Fruit fly (Drosophila melanogaster) whole organism, embryonic: ENCODE measurements around the gene Rh4.

Source experiments
- Atf-2 ChIP-seq: fragments of 200-800 bp; sonication (Bioruptor generic); optimal IDR thresholded peaks from 2 replicates; lab custom pipeline; 2016; ENCODE audit warnings: missing biosample characterization, missing genetic modification characterization
- Awh ChIP-seq: fragments of 200-800 bp; sonication (Bioruptor generic); IDR thresholded peaks from 2 replicates; pipeline ENCODE4, ENCODE4 v1.3.6; 2022; ENCODE audit warnings: missing biosample characterization, missing genetic modification characterization
- Bdp1 ChIP-seq: fragments of 200-800 bp; sonication (Bioruptor generic); optimal IDR thresholded peaks from 3 replicates; lab custom pipeline; 2016; ENCODE audit warnings: missing biosample characterization, missing genetic modification characterization
- CG10209 ChIP-seq: fragments of 200-800 bp; sonication (Bioruptor generic); optimal IDR thresholded peaks from 3 replicates; lab custom pipeline; 2017; ENCODE audit warnings: missing biosample characterization, mild to moderate bottlenecking, missing genetic modification characterization, missing genetic modification reagents
- CG10321 ChIP-seq: fragments of 200-800 bp; sonication (Bioruptor generic); IDR thresholded peaks from 2 replicates; pipeline ENCODE4 v1.3.6; 2022; ENCODE audit warnings: missing biosample characterization, missing genetic modification characterization
- CG10565 ChIP-seq: fragments of 200-800 bp; sonication (Bioruptor generic); optimal IDR thresholded peaks from 3 replicates; lab custom pipeline; 2016; ENCODE audit warnings: missing biosample characterization, mild to moderate bottlenecking, missing genetic modification characterization
- CG11560 ChIP-seq: fragments of 200-800 bp; sonication (Bioruptor generic); IDR thresholded peaks from 3 replicates; pipeline ENCODE4 v1.3.6; 2022; ENCODE audit warnings: missing biosample characterization, missing genetic modification characterization
- CG12071 ChIP-seq: fragments of 200-800 bp; sonication (Bioruptor generic); optimal IDR thresholded peaks from 3 replicates; lab custom pipeline; 2018; ENCODE audit warnings: missing biosample characterization, mild to moderate bottlenecking, missing genetic modification characterization
- CG12942 ChIP-seq: fragments of 200-800 bp; sonication (Bioruptor generic); optimal IDR thresholded peaks from 3 replicates; lab custom pipeline; 2016; ENCODE audit warnings: missing biosample characterization, missing genetic modification characterization
- CG14710 ChIP-seq: fragments of 200-800 bp; sonication (Bioruptor generic); optimal IDR thresholded peaks from 3 replicates; lab custom pipeline; 2019; ENCODE audit warnings: missing biosample characterization, mild to moderate bottlenecking, missing genetic modification characterization, moderate library complexity
- CG15011 ChIP-seq: fragments of 200-800 bp; sonication (Bioruptor generic); optimal IDR thresholded peaks from 3 replicates; lab custom pipeline; 2018; ENCODE audit warnings: missing biosample characterization, mild to moderate bottlenecking, missing genetic modification characterization
- CG15601 ChIP-seq: fragments of 200-800 bp; sonication (Bioruptor generic); optimal IDR thresholded peaks from 3 replicates; lab custom pipeline; 2019; ENCODE audit warnings: missing biosample characterization, mild to moderate bottlenecking, missing genetic modification characterization, moderate library complexity
- CG17186 ChIP-seq: fragments of 200-800 bp; sonication (Bioruptor generic); optimal IDR thresholded peaks from 3 replicates; lab custom pipeline; 2017; ENCODE audit warnings: missing biosample characterization, missing genetic modification reagents, missing genetic modification characterization
- CG17359 ChIP-seq: fragments of 200-800 bp; sonication (Bioruptor generic); optimal IDR thresholded peaks from 3 replicates; lab custom pipeline; 2018; ENCODE audit warnings: missing biosample characterization, mild to moderate bottlenecking, missing genetic modification characterization, moderate library complexity
- CG17361 ChIP-seq: fragments of 200-800 bp; sonication (Bioruptor generic); IDR thresholded peaks from 3 replicates; pipeline ENCODE4 v1.3.6; 2022; ENCODE audit warnings: missing biosample characterization, missing genetic modification characterization
- CG2129 ChIP-seq: fragments of 200-800 bp; sonication (Bioruptor generic); IDR thresholded peaks from 2 replicates; pipeline ENCODE4 v1.3.6; 2022; ENCODE audit warnings: missing biosample characterization, missing genetic modification characterization; ENCODE audit not compliant: partially characterized antibody
- CG2712 ChIP-seq: fragments of 200-800 bp; optimal IDR thresholded peaks from 3 replicates; lab custom pipeline; 2019; ENCODE audit warnings: missing biosample characterization, mild to moderate bottlenecking, missing genetic modification characterization, moderate library complexity
- CG3065 ChIP-seq: fragments of 200-800 bp; sonication (Bioruptor generic); optimal IDR thresholded peaks from 2 replicates; lab custom pipeline; 2016; ENCODE audit warnings: missing biosample characterization, missing genetic modification characterization
- CG31388 ChIP-seq: fragments of 200-800 bp; sonication (Bioruptor generic); optimal IDR thresholded peaks from 2 replicates; lab custom pipeline; 2016; ENCODE audit warnings: missing biosample characterization, missing genetic modification characterization
- CG3407 ChIP-seq: fragments of 200-800 bp; sonication (Bioruptor generic); optimal IDR thresholded peaks from 2 replicates; lab custom pipeline; 2018; ENCODE audit warnings: missing biosample characterization, mild to moderate bottlenecking, missing genetic modification characterization
- CG42726 ChIP-seq: fragments of 200-800 bp; sonication (Bioruptor generic); IDR thresholded peaks from 2 replicates; pipeline ENCODE4 v1.3.6; 2022; ENCODE audit warnings: missing biosample characterization, missing genetic modification characterization; ENCODE audit not compliant: partially characterized antibody
- CG6689 ChIP-seq: fragments of 200-800 bp; sonication (Bioruptor generic); IDR thresholded peaks from 2 replicates; pipeline ENCODE4 v1.3.6; 2022; ENCODE audit warnings: missing biosample characterization, missing genetic modification characterization
- CG7928 ChIP-seq: fragments of 200-800 bp; sonication (Bioruptor generic); optimal IDR thresholded peaks from 2 replicates; lab custom pipeline; 2017; ENCODE audit warnings: missing biosample characterization, mild to moderate bottlenecking, missing genetic modification characterization
- CG8478 ChIP-seq: fragments of >200 bp; optimal IDR thresholded peaks from 2 replicates; lab custom pipeline; 2018
- CG8924 ChIP-seq: fragments of 200-800 bp; optimal IDR thresholded peaks from 3 replicates; lab custom pipeline; 2019; ENCODE audit warnings: missing biosample characterization, mild to moderate bottlenecking, missing genetic modification characterization, moderate library complexity
- CkIIα-i1 ChIP-seq: fragments of 200-800 bp; sonication (Bioruptor generic); IDR thresholded peaks from 2 replicates; pipeline ENCODE4 v1.3.6; 2022; ENCODE audit warnings: missing biosample characterization, missing genetic modification characterization
- Dfd ChIP-seq, 2 experiments: fragments of >200 bp; optimal IDR thresholded peaks; 2 replicates each; lab custom pipeline; 2017; ENCODE audit warnings: missing biosample characterization in 2 of 2, missing genetic modification characterization in 2 of 2
- HHEX ChIP-seq: fragments of 200-800 bp; sonication (Bioruptor generic); optimal IDR thresholded peaks from 3 replicates; lab custom pipeline; 2017; ENCODE audit warnings: missing biosample characterization, mild to moderate bottlenecking, missing genetic modification characterization, missing genetic modification reagents
- Jarid2 ChIP-seq: fragments of 200-800 bp; sonication (Bioruptor generic); optimal IDR thresholded peaks from 3 replicates; lab custom pipeline; 2017; ENCODE audit warnings: mild to moderate bottlenecking, missing biosample characterization, missing genetic modification reagents, missing genetic modification characterization
- MBD-R2 ChIP-seq: fragments of 200-800 bp; sonication (Bioruptor generic); IDR thresholded peaks from 2 replicates; pipeline ENCODE4 v1.3.6; 2022; ENCODE audit warnings: missing biosample characterization, missing genetic modification characterization
- Nf-YA ChIP-seq: fragments of 200-800 bp; sonication (Bioruptor generic); IDR thresholded peaks from 2 replicates; pipeline ENCODE4 v1.3.6; 2022; ENCODE audit warnings: missing biosample characterization, missing genetic modification characterization
- Usf ChIP-seq: fragments of 200-800 bp; sonication (Bioruptor generic); optimal IDR thresholded peaks from 2 replicates; lab custom pipeline; 2017; ENCODE audit warnings: missing genotype, missing biosample characterization, missing genetic modification characterization
- bsh ChIP-seq, 2 experiments: fragments of 200-800 bp; sonication (Bioruptor generic); optimal IDR thresholded peaks; 2 replicates each; lab custom pipeline; 2017 to 2018; ENCODE audit warnings: mild to moderate bottlenecking in 2 of 2, missing biosample characterization in 2 of 2, missing genetic modification characterization in 2 of 2, moderate library complexity in 1 of 2
- cad ChIP-seq: fragments of >200 bp; optimal IDR thresholded peaks from 2 replicates; lab custom pipeline; 2017; ENCODE audit warnings: missing biosample characterization, missing genetic modification characterization
- crp ChIP-seq, 2 experiments: fragments of 200-800 bp; sonication (Bioruptor generic); optimal IDR thresholded peaks; 2 replicates in 1 of 2; 3 replicates in 1 of 2; lab custom pipeline; 2017; ENCODE audit warnings: missing biosample characterization in 2 of 2, missing genetic modification characterization in 2 of 2, mild to moderate bottlenecking in 1 of 2, moderate library complexity in 1 of 2
- dimm ChIP-seq: fragments of 200-800 bp; sonication (Bioruptor generic); IDR thresholded peaks from 2 replicates; pipeline ENCODE4 v1.3.6; 2022; ENCODE audit warnings: missing biosample characterization, missing genetic modification characterization
- dmrt99B ChIP-seq: fragments of 200-800 bp; sonication (Bioruptor generic); optimal IDR thresholded peaks from 2 replicates; lab custom pipeline; 2018; ENCODE audit warnings: missing biosample characterization, mild to moderate bottlenecking, missing genetic modification characterization, moderate library complexity
- gfzf ChIP-seq: fragments of 200-800 bp; sonication (Bioruptor generic); optimal IDR thresholded peaks from 2 replicates; lab custom pipeline; 2016; ENCODE audit warnings: missing biosample characterization, mild to moderate bottlenecking, missing genetic modification characterization, moderate library complexity
- gsb-n ChIP-seq: fragments of 200-800 bp; sonication (Bioruptor generic); optimal IDR thresholded peaks from 3 replicates; lab custom pipeline; 2018; ENCODE audit warnings: missing biosample characterization, mild to moderate bottlenecking, missing genetic modification characterization
- inv ChIP-seq: fragments of 200-800 bp; sonication (Bioruptor generic); IDR thresholded peaks from 2 replicates; pipeline ENCODE4 v1.3.6; 2022; ENCODE audit warnings: missing biosample characterization, missing genetic modification characterization; ENCODE audit not compliant: partially characterized antibody
- ken ChIP-seq: fragments of 200-800 bp; sonication (Bioruptor generic); IDR thresholded peaks from 3 replicates; pipeline ENCODE4 v1.3.6; 2022; ENCODE audit warnings: missing biosample characterization, missing genetic modification characterization
- lbe ChIP-seq: fragments of 200-800 bp; sonication (Bioruptor generic); optimal IDR thresholded peaks from 2 replicates; lab custom pipeline; 2016; ENCODE audit warnings: missing biosample characterization, mild to moderate bottlenecking, missing genetic modification characterization
- oc ChIP-seq: fragments of 200-800 bp; sonication (Bioruptor generic); optimal IDR thresholded peaks from 2 replicates; lab custom pipeline; 2018; ENCODE audit warnings: missing biosample characterization, mild to moderate bottlenecking, missing genetic modification characterization, moderate library complexity
- pan ChIP-seq, 4 experiments: fragments of >200 bp in 3 of 4; fragments of 200-800 bp in 1 of 4; sonication (Bioruptor generic) in 1 of 4; optimal IDR thresholded peaks in 3 of 4; IDR thresholded peaks in 1 of 4; 2 replicates each; pipeline versions ENCODE4 v1.3.6 to Lab custom; 2017 to 2022; ENCODE audit warnings: missing biosample characterization in 2 of 4, missing genetic modification characterization in 2 of 4, mixed read lengths in 1 of 4
- pho ChIP-seq: fragments of 200-800 bp; sonication (Bioruptor generic); optimal IDR thresholded peaks from 2 replicates; lab custom pipeline; 2016; ENCODE audit warnings: missing biosample characterization, missing genetic modification characterization
- slbo ChIP-seq: fragments of 200-800 bp; sonication (Bioruptor generic); IDR thresholded peaks from 2 replicates; pipeline ENCODE4 v1.3.6; 2022; ENCODE audit warnings: missing biosample characterization, missing genetic modification characterization
- sr ChIP-seq: fragments of 200-800 bp; sonication (Bioruptor generic); IDR thresholded peaks from 3 replicates; pipeline ENCODE4 v1.3.6; 2022; ENCODE audit warnings: missing biosample characterization, missing genetic modification characterization
- ssp ChIP-seq: fragments of 200-800 bp; sonication (Bioruptor generic); IDR thresholded peaks from 2 replicates; pipeline ENCODE4 v1.3.6; 2022; ENCODE audit warnings: missing biosample characterization, missing genetic modification characterization

The Rh4 gene

DNA sequence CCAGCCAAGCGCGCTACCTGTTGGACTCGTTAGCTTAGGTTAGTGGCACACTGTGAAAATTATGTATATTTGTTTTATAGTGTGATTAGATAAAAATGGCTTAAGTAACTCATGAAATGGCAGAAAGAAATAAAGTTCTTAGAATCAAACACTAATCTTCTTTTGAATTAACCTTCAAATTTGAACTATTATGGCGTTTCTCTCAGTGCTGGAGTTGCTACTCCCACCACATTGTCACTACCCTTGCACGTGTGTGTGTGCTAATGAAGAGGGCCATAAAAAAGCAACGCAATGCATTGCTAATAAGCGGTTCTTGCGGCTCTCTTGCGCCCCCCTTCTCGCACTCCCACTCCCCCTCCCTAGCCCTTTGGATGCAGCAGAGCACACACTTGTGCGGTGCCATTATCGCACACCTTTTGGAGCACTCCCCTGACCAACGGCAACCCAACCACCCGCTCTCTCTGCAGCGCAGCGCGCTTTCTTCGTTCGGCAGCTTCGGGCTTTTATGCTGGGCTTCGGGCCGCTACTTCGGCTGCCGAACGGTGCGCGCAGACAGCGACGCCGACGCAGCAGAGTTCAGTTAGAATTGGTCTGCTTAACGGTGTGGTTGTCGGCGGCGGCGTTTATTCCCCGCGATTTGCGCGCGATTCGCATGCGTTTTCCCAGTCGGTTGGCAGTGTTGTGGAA lies 28.5 kb upstream of the Rh4 start (continued):
- peak; percentile 81 for TF ChIP-seq CG12942 (GFP tag; lab: Kevin White, UChicago)
- TF ChIP-seq crp (GFP tag; optimal IDR thresholded peaks at IDR 0.05; lab: Kevin White, UChicago), result peak in 1 of 2 experiments; percentile 49
- TF ChIP-seq gsb-n (tag; lab: Kevin White, UChicago), result peak; percentile 92
- no peak for TF ChIP-seq CG10321 (GFP tag; lab: Robert Waterston, UW)
- peak; percentile 90 for TF ChIP-seq CG8924 (tag; lab: Kevin White, UChicago)
- peak; percentile 91 for TF ChIP-seq CG17361
- TF ChIP-seq bsh (GFP tag; optimal IDR thresholded peaks at IDR 0.05; lab: Kevin White, UChicago), result peak; percentile 59 to 97
- peak; percentile 76 for TF ChIP-seq CG15011 (GFP tag; lab: Kevin White, UChicago)
- TF ChIP-seq CG10209, result peak; percentile 86
- TF ChIP-seq CG11560 (tag; lab: Robert Waterston, UW), result peak; percentile 71; the same call in 2 of the 3 replicates
- TF ChIP-seq CkIIα-i1 (GFP tag; lab: Robert Waterston, UW), result peak; percentile 70; the same call in 1 of the 2 replicates
- TF ChIP-seq CG2129 (GFP tag; lab: Robert Waterston, UW), result no peak
- TF ChIP-seq inv (GFP tag; lab: Robert Waterston, UW), result no peak
- peak; percentile 68 for TF ChIP-seq CG17186 (GFP tag; lab: Kevin White, UChicago)
- TF ChIP-seq HHEX (GFP tag; lab: Kevin White, UChicago), result peak; percentile 84
- TF ChIP-seq dimm (GFP tag; lab: Robert Waterston, UW), result peak; percentile 88
- TF ChIP-seq slbo, result peak; percentile 88
- no peak for TF ChIP-seq pan (optimal IDR thresholded peaks at IDR 0.05; lab: Kevin White, UChicago)
- TF ChIP-seq pan (GFP tag; optimal IDR thresholded peaks at IDR 0.05 in 1 of 2, IDR thresholded peaks at IDR 0.05 in 1 of 2), result peak in 1 of 2 experiments; percentile 93
- peak; percentile 93 for TF ChIP-seq CG17359
- peak; percentile 66 for TF ChIP-seq Usf (GFP tag; lab: Kevin White, UChicago)
- no peak for TF ChIP-seq Dfd (GFP tag; optimal IDR thresholded peaks at IDR 0.05; lab: Kevin White, UChicago)
- peak; percentile 43 for TF ChIP-seq CG10565
- peak; percentile 70 for TF ChIP-seq Bdp1 (GFP tag; lab: Kevin White, UChicago)
- TF ChIP-seq dmrt99B, result peak; percentile 96
- peak; percentile 91 for TF ChIP-seq CG3407
- TF ChIP-seq ken (GFP tag; lab: Robert Waterston, UW), result peak; percentile 93
- TF ChIP-seq CG8478 (lab: Kevin White, UChicago), result no peak
- peak; percentile 89 for TF ChIP-seq CG14710
- TF ChIP-seq lbe (GFP tag; lab: Kevin White, UChicago), result no peak
- TF ChIP-seq CG2712 (tag; lab: Kevin White, UChicago), result peak; percentile 94
- peak; percentile 78 for TF ChIP-seq CG12071 (GFP tag; lab: Kevin White, UChicago)
- TF ChIP-seq oc (tag; lab: Kevin White, UChicago), result peak; percentile 90
- TF ChIP-seq cad (GFP tag; lab: Kevin White, UChicago), result no peak
- TF ChIP-seq Awh (GFP tag; lab: Robert Waterston, UW), result peak; percentile 97
- TF ChIP-seq CG6689, result peak; percentile 92
- peak; percentile 54; the same call in 1 of the 2 replicates for TF ChIP-seq MBD-R2 (GFP tag; lab: Robert Waterston, UW)
- TF ChIP-seq CG31388 (GFP tag; lab: Kevin White, UChicago), result peak; percentile 72
- TF ChIP-seq CG7928, result peak; percentile 51
- TF ChIP-seq pho (GFP tag; lab: Kevin White, UChicago), result peak; percentile 64
- TF ChIP-seq CG42726 (GFP tag; lab: Robert Waterston, UW), result peak; percentile 17; the same call in 1 of the 2 replicates
- TF ChIP-seq Jarid2 (GFP tag; lab: Kevin White, UChicago), result peak; percentile 91
- peak; percentile 86 for TF ChIP-seq ssp (GFP tag; lab: Robert Waterston, UW)
- TF ChIP-seq gfzf (GFP tag; lab: Kevin White, UChicago), result no peak
- peak; percentile 92 for TF ChIP-seq CG15601 (tag; lab: Kevin White, UChicago)
- TF ChIP-seq CG3065 (GFP tag; lab: Kevin White, UChicago), result peak; percentile 70
- TF ChIP-seq Atf-2 (GFP tag; lab: Kevin White, UChicago), result peak; percentile 88
- peak; percentile 81; the same call in 2 of the 3 replicates for TF ChIP-seq sr (GFP tag; lab: Robert Waterston, UW)
- TF ChIP-seq Nf-YA (GFP tag; lab: Robert Waterston, UW), result peak; percentile 93
